Fruit fly (Drosophila melanogaster): ENCODE results near the gene Spp.

DNA sequence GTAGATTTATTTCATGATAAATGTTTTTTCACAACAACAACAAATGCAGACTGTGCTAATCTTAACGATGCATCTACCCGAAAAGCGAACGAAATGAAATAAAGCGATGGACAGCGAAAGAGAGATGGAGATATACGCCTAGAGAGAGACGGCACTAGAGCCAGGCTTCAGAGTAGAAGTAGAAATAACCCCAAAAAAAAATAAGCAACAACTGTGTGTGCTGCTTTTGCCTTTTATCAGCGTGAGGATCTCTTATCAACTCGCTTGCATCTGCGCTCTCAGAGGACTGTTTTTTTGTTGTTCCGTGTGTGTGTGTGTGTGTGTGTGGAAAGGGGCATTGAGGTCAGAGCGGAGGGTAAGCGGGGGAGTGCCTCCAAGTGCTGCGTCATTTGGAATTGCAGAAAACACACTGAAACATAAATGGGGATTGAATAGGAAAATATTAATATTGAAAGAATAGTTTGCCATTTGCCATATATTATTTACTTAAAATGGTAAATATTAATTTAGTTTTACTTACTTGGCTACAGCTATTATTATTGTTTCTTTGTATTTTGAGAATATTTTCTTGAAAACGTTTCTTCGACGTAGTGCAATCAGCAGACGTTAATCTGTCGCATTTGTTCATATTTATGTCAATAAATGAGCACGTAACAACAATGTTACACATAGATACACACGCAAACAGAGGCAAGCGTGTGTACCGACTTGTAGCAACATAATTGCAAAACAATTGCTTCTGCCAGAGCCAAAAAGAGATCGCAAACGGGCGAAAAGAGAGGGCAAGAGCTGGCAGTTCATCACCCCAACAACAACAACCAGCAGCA, 23.2 kb downstream of the Spp start:
- TF ChIP-seq acj6 (GFP tag; optimal IDR thresholded peaks at IDR 0.05) (no peak), CG1621 (tag; optimal IDR thresholded peaks at IDR 0.05) (no peak), topi (GFP tag; optimal IDR thresholded peaks at IDR 0.05) (no peak), Sox102F (GFP tag; optimal IDR thresholded peaks at IDR 0.05) (no peak), lz (GFP tag; optimal IDR thresholded peaks at IDR 0.05) (no peak)

Measured in whole organism, prepupa.